Fruit fly (Drosophila melanogaster) Kc167 (cell line): ENCODE results near the gene CG11858.

Experiments used
- Myc ChIP-seq: fragments of >200 bp; optimal IDR thresholded peaks from 2 replicates; lab custom pipeline; 2017; ENCODE audit warnings: missing external identifiers
- Sin3A ChIP-seq: fragments of >200 bp; optimal IDR thresholded peaks from 2 replicates; lab custom pipeline; 2018; ENCODE audit warnings: missing external identifiers
- ttk ChIP-seq: sonication (Bioruptor generic); optimal IDR thresholded peaks from 2 replicates; lab custom pipeline; 2017; ENCODE audit warnings: missing external identifiers

DNA sequence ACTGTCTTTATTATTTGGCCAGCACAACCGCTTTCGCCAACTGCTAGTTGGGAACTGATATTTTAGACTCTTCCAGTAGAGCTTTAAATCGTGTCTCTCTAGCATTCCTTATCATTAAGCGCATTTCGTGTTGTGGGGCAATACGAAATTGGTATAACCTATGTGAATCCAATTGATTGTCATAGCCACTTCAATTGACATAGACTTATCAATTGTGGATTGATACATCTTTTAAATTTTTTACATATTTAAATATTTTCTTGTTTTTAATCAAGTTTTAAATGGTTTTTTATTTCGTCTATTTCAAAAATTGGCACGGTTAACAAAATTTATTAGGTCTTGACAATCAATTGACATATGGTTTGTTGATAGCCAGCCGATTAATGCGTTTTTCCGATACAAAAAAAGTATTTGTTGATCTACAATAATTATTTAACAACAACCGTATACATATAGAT lies 37.0 kb downstream of the CG11858 start, which contains the start of gene CG31288:
- TF ChIP-seq Sin3A (lab: Kevin White, UChicago): no peak
- TF ChIP-seq Myc (lab: Kevin White, UChicago): no peak
- no peak for TF ChIP-seq ttk (lab: Kevin White, UChicago)
